Worm (Caenorhabditis elegans) whole organism, young adult: ENCODE data around the gene M04B2.7.
A peak's percentile ranks its signal among the peaks of the same experiment; 100 is the strongest.

ENCODE experiments used
- B0019.2 ChIP-seq: fragments of 200-800 bp; sonication (Bioruptor generic); conservative IDR thresholded peaks from 2 replicates; pipeline ENCODE4 v1.3.6; 2022; ENCODE audit warnings: missing genetic modification reagents, missing genetic modification characterization, missing compliant biosample characterization
- B0035.1 ChIP-seq: sonication (generic microtip); optimal IDR thresholded peaks from 2 replicates; lab custom pipeline; 2016; ENCODE audit warnings: missing genetic modification characterization, mild to moderate bottlenecking, missing compliant biosample characterization, missing genotype, missing genetic modification reagents
- C17E4.6 ChIP-seq: fragments of 200-800 bp; sonication (Bioruptor generic); IDR thresholded peaks from 2 replicates; pipeline ENCODE4 v1.3.6; 2022; ENCODE audit warnings: missing genetic modification reagents, missing genetic modification characterization, missing compliant biosample characterization
- F37B4.10 ChIP-seq: fragments of 200-800 bp; sonication (Bioruptor generic); IDR thresholded peaks from 2 replicates; pipeline ENCODE4 v1.3.6; 2022; ENCODE audit warnings: missing genetic modification characterization, missing compliant biosample characterization
- F57A8.1 ChIP-seq: fragments of 200-800 bp; sonication (Bioruptor generic); optimal IDR thresholded peaks from 2 replicates; lab custom pipeline; 2018; ENCODE audit warnings: mild to moderate bottlenecking, missing genetic modification characterization, moderate library complexity, missing compliant biosample characterization
- T07F8.4 ChIP-seq: sonication (generic microtip); optimal IDR thresholded peaks from 2 replicates; lab custom pipeline; 2016; ENCODE audit warnings: mild to moderate bottlenecking, missing genetic modification characterization, moderate library complexity, missing compliant biosample characterization
- T26A5.8 ChIP-seq: sonication (generic microtip); optimal IDR thresholded peaks from 2 replicates; lab custom pipeline; 2016; ENCODE audit warnings: missing genetic modification characterization, missing compliant biosample characterization
- Y53G8AR.9 ChIP-seq: fragments of 200-800 bp; sonication (Bioruptor generic); conservative IDR thresholded peaks from 2 replicates; pipeline ENCODE4 v1.3.6; 2022; ENCODE audit warnings: missing genetic modification reagents, missing genetic modification characterization, missing compliant biosample characterization
- attf-3 ChIP-seq: fragments of 200-800 bp; sonication (Bioruptor generic); conservative IDR thresholded peaks from 2 replicates; pipeline ENCODE4 v1.3.6; 2022; ENCODE audit warnings: missing genetic modification reagents, missing genetic modification characterization, missing compliant biosample characterization
- ceh-91 ChIP-seq: fragments of 200-800 bp; sonication (Bioruptor generic); IDR thresholded peaks from 2 replicates; pipeline ENCODE4 v1.3.6; 2022; ENCODE audit warnings: missing genetic modification reagents, missing genetic modification characterization, missing compliant biosample characterization
- egl-18 ChIP-seq: fragments of 200-800 bp; sonication (Bioruptor generic); IDR thresholded peaks from 2 replicates; pipeline ENCODE4 v1.3.6; 2022; ENCODE audit warnings: missing genetic modification reagents, missing genetic modification characterization, missing compliant biosample characterization
- egl-44 ChIP-seq: fragments of 200-800 bp; sonication (Bioruptor generic); IDR thresholded peaks from 2 replicates; pipeline ENCODE4 v1.3.6; 2022; ENCODE audit warnings: missing genetic modification reagents, missing genetic modification characterization, missing compliant biosample characterization
- egrh-3 ChIP-seq: fragments of 200-800 bp; sonication (Bioruptor generic); IDR thresholded peaks from 2 replicates; pipeline ENCODE4 v1.3.6; 2022; ENCODE audit warnings: missing genetic modification reagents, missing genetic modification characterization, missing compliant biosample characterization
- hmg-1.2 ChIP-seq: fragments of 200-800 bp; sonication (Bioruptor generic); IDR thresholded peaks from 2 replicates; pipeline ENCODE4 v1.3.6; 2022; ENCODE audit warnings: missing genetic modification reagents, missing genetic modification characterization, missing compliant biosample characterization
- hrde-1 ChIP-seq: sonication (generic microtip); optimal IDR thresholded peaks from 2 replicates; lab custom pipeline; 2016; ENCODE audit warnings: missing genetic modification characterization, mild to moderate bottlenecking, missing compliant biosample characterization, moderate library complexity, missing genotype, missing genetic modification reagents, borderline replicate concordance
- let-607 ChIP-seq, 2 experiments: fragments of 200-800 bp in 1 of 2; sonication (Bioruptor generic) in 1 of 2; sonication (generic microtip) in 1 of 2; optimal IDR thresholded peaks; 2 replicates each; lab custom pipeline; 2016 to 2018; ENCODE audit warnings: mild to moderate bottlenecking in 2 of 2, missing compliant biosample characterization in 2 of 2, missing genetic modification characterization in 2 of 2, moderate library complexity in 2 of 2, missing genotype in 1 of 2
- lin-26 ChIP-seq: fragments of 200-800 bp; sonication (Bioruptor generic); IDR thresholded peaks from 2 replicates; pipeline ENCODE4 v1.3.6; 2022; ENCODE audit warnings: missing genetic modification reagents, missing genetic modification characterization, missing compliant biosample characterization
- lin-40 ChIP-seq: sonication (generic microtip); optimal IDR thresholded peaks from 2 replicates; lab custom pipeline; 2016; ENCODE audit warnings: missing genetic modification characterization, mild to moderate bottlenecking, missing compliant biosample characterization, missing genotype, missing genetic modification reagents
- madf-3 ChIP-seq: fragments of 200-800 bp; sonication (Bioruptor generic); IDR thresholded peaks from 2 replicates; pipeline ENCODE4 v1.3.6; 2022; ENCODE audit warnings: missing genetic modification reagents, missing genetic modification characterization, missing compliant biosample characterization
- mcd-1 ChIP-seq: fragments of 200-800 bp; sonication (Bioruptor generic); IDR thresholded peaks from 2 replicates; pipeline ENCODE4 v1.3.6; 2022; ENCODE audit warnings: missing genetic modification reagents, missing genetic modification characterization, missing compliant biosample characterization
- nfya-2 ChIP-seq: fragments of 200-800 bp; sonication (Bioruptor generic); IDR thresholded peaks from 2 replicates; pipeline ENCODE4 v1.3.6; 2022; ENCODE audit warnings: missing genetic modification reagents, missing genetic modification characterization, missing compliant biosample characterization
- nfyb-1 ChIP-seq: fragments of 200-800 bp; sonication (Bioruptor generic); IDR thresholded peaks from 2 replicates; pipeline ENCODE4 v1.3.6; 2022; ENCODE audit warnings: missing genetic modification reagents, missing genetic modification characterization, missing compliant biosample characterization
- nhr-80 ChIP-seq: sonication (generic microtip); optimal IDR thresholded peaks from 2 replicates; lab custom pipeline; 2016; ENCODE audit warnings: missing genetic modification characterization, missing compliant biosample characterization
- nhr-90 ChIP-seq: sonication (generic microtip); optimal IDR thresholded peaks from 2 replicates; lab custom pipeline; 2016; ENCODE audit warnings: missing genotype, mild to moderate bottlenecking, missing genetic modification characterization, missing compliant biosample characterization
- pbrm-1 ChIP-seq: fragments of 200-800 bp; sonication (Bioruptor generic); IDR thresholded peaks from 2 replicates; pipeline ENCODE4 v1.3.6; 2022; ENCODE audit warnings: missing genetic modification reagents, missing genetic modification characterization, missing compliant biosample characterization
- rcor-1 ChIP-seq: fragments of 200-800 bp; sonication (Bioruptor generic); IDR thresholded peaks from 2 replicates; pipeline ENCODE4 v1.3.6; 2022; ENCODE audit warnings: missing genetic modification reagents, missing genetic modification characterization, missing compliant biosample characterization
- rec-8 ChIP-seq, 2 experiments: sonication (generic microtip); optimal IDR thresholded peaks; 2 replicates each; lab custom pipeline; 2016; ENCODE audit warnings: mild to moderate bottlenecking in 2 of 2, missing genetic modification characterization in 2 of 2, missing genetic modification reagents in 2 of 2, missing genotype in 2 of 2, missing biosample characterization in 1 of 2, missing compliant biosample characterization in 1 of 2, moderate library complexity in 1 of 2
- rpc-1 ChIP-seq, 2 experiments: fragments of 150-350 bp in 1 of 2; sonication (generic microtip) in 1 of 2; optimal IDR thresholded peaks; 2 replicates each; lab custom pipeline; 2014 to 2018; ENCODE audit warnings: missing biosample characterization in 1 of 2, missing genetic modification characterization in 1 of 2, missing genetic modification reagents in 1 of 2, missing genotype in 1 of 2
- snpc-1.1 ChIP-seq: sonication (generic microtip); optimal IDR thresholded peaks from 2 replicates; lab custom pipeline; 2017; ENCODE audit warnings: missing genetic modification characterization, mild to moderate bottlenecking, missing compliant biosample characterization, antibody characterized with exemption, moderate library complexity, missing genotype, missing genetic modification reagents; ENCODE audit not compliant: insufficient read depth
- snpc-3.4 ChIP-seq: sonication (generic microtip); optimal IDR thresholded peaks from 2 replicates; lab custom pipeline; 2017; ENCODE audit warnings: missing genetic modification characterization, mild to moderate bottlenecking, missing compliant biosample characterization, antibody characterized with exemption, moderate library complexity, missing genotype, missing genetic modification reagents
- somi-1 ChIP-seq: fragments of 200-800 bp; sonication (Bioruptor generic); optimal IDR thresholded peaks from 2 replicates; lab custom pipeline; 2018; ENCODE audit warnings: mild to moderate bottlenecking, missing genetic modification characterization, missing compliant biosample characterization
- tbx-9 ChIP-seq: sonication (generic microtip); optimal IDR thresholded peaks from 2 replicates; lab custom pipeline; 2016; ENCODE audit warnings: borderline replicate concordance, missing genetic modification characterization, inconsistent platforms, missing compliant biosample characterization
- unc-62 ChIP-seq: fragments of 150-350 bp; optimal IDR thresholded peaks from 2 replicates; lab custom pipeline; 2014; ENCODE audit warnings: missing biosample characterization, missing genetic modification reagents, missing genetic modification characterization
- zfh-2 ChIP-seq: fragments of 200-800 bp; sonication (Bioruptor generic); conservative IDR thresholded peaks from 2 replicates; pipeline ENCODE4 v1.3.6; 2022; ENCODE audit warnings: missing genetic modification reagents, missing genetic modification characterization, missing compliant biosample characterization
- ztf-18 ChIP-seq: sonication (generic microtip); optimal IDR thresholded peaks from 2 replicates; lab custom pipeline; 2016; ENCODE audit warnings: missing genotype, mild to moderate bottlenecking, missing genetic modification characterization, missing compliant biosample characterization
- ztf-25 ChIP-seq: fragments of 200-800 bp; sonication (Bioruptor generic); IDR thresholded peaks from 2 replicates; pipeline ENCODE4 v1.3.6; 2022; ENCODE audit warnings: missing genetic modification reagents, missing genetic modification characterization, missing compliant biosample characterization
- ztf-26 ChIP-seq: sonication (generic microtip); optimal IDR thresholded peaks from 2 replicates; lab custom pipeline; 2017; ENCODE audit warnings: missing genetic modification characterization, missing compliant biosample characterization

M04B2.7 gene

DNA sequence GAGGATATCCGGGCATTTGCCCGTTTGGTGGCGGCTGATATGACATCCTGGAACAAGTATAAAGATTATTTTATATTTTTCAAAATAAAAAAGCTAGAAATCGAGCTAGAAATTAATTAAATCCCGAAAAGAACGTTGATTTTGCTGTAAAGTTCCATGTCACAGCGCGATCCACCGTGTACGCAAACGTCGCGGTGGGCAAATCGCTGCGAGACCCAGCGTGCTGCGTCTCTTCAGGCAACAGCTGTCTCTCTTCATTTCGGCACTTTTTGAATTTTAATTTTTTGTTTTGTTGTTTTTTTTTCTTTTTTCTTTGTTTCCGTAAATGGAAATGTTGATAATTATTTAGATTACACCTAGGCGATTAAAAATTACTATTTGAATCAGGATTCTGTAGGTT is 17.6 kb upstream of the M04B2.7 start, which contains the start of gene sec-24.1 (continued):
- no peak for TF ChIP-seq rec-8 (tag; optimal IDR thresholded peaks at IDR 0.05; lab: Kevin White, UChicago)
- peak; percentile 95 for TF ChIP-seq hmg-1.2 (GFP tag; lab: Robert Waterston, UW)
- no peak for TF ChIP-seq T07F8.4
- TF ChIP-seq lin-26 (GFP tag; lab: Robert Waterston, UW), result no peak
- TF ChIP-seq rcor-1 (GFP tag; lab: Robert Waterston, UW), result peak; percentile 79; the same call in 1 of the 2 replicates
- no peak for TF ChIP-seq tbx-9 (tag; lab: Kevin White, UChicago)
- TF ChIP-seq T26A5.8, result no peak
- TF ChIP-seq ztf-18 (tag; lab: Kevin White, UChicago), result peak; percentile 21
- TF ChIP-seq nhr-90 (tag; lab: Kevin White, UChicago), result no peak
- TF ChIP-seq snpc-1.1 (tag; lab: Kevin White, UChicago), result no peak
- TF ChIP-seq Y53G8AR.9 (GFP tag; lab: Robert Waterston, UW), result peak; percentile 82
- peak; percentile 87 for TF ChIP-seq mcd-1 (GFP tag; lab: Robert Waterston, UW)
- no peak for TF ChIP-seq B0035.1 (tag; lab: Kevin White, UChicago)
- no peak for TF ChIP-seq nfya-2
- TF ChIP-seq snpc-3.4 (tag; lab: Kevin White, UChicago), result peak; percentile 62
- TF ChIP-seq C17E4.6 (GFP tag; lab: Robert Waterston, UW), result peak; percentile 15; the same call in 1 of the 2 replicates
- TF ChIP-seq lin-40 (tag; lab: Kevin White, UChicago), result peak; percentile 84
- TF ChIP-seq madf-3 (GFP tag; lab: Robert Waterston, UW), result 0 out of 2 replicates have a peak, but pooled peaks have one; percentile 37
- TF ChIP-seq egl-18 (GFP tag; lab: Robert Waterston, UW), result no peak
- TF ChIP-seq F37B4.10 (GFP tag; lab: Robert Waterston, UW), result no peak
- TF ChIP-seq hrde-1 (tag; lab: Kevin White, UChicago), result no peak
- TF ChIP-seq F57A8.1 (GFP tag; lab: Kevin White, UChicago), result no peak
- peak; percentile 83 for TF ChIP-seq pbrm-1 (GFP tag; lab: Robert Waterston, UW)
- TF ChIP-seq ceh-91 (GFP tag; lab: Robert Waterston, UW), result 0 out of 2 replicates have a peak, but pooled peaks have one; percentile 41
- TF ChIP-seq nhr-80 (tag; lab: Kevin White, UChicago), result peak; percentile 9
- TF ChIP-seq attf-3, result peak; percentile 54; the same call in 1 of the 2 replicates
- 0 out of 2 replicates have a peak, but pooled peaks have one; percentile 31 for TF ChIP-seq egl-44
- TF ChIP-seq somi-1, result no peak
- TF ChIP-seq B0019.2 (GFP tag; lab: Robert Waterston, UW), result no peak; the same call in 1 of the 2 replicates
- TF ChIP-seq ztf-25, result no peak
- TF ChIP-seq rpc-1 (optimal IDR thresholded peaks at IDR 0.05; lab: Kevin White, UChicago), result peak; percentile 15
- no peak for TF ChIP-seq rpc-1 (tag; optimal IDR thresholded peaks at IDR 0.05; lab: Kevin White, UChicago)
- peak; percentile 18 for TF ChIP-seq ztf-26 (tag; lab: Kevin White, UChicago)
- peak; percentile 98 for TF ChIP-seq let-607 (tag; optimal IDR thresholded peaks at IDR 0.05; lab: Kevin White, UChicago)

DNA sequence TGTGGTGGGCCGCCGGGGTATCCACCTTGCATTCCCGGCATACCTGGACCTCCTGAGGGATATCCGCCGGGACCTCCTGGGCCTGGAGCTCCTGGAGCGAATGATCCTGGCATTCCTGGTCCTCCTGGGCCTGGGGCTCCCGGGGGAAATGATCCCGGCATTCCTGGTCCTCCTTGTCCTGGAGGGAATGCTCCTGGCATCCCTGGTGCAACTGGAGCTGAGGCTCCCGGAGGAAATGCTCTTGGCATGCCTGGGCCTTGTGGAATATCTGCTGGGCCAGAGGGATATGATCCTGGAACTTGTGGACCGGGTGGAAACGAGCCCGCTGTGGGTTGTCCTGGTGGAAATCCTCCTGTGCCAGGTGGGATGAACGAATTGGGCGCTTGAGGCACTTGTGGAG is 16.5 kb upstream of the M04B2.7 start:
- peak; percentile 82 for TF ChIP-seq zfh-2 (GFP tag; lab: Robert Waterston, UW)
- peak; percentile 92 for TF ChIP-seq egrh-3 (GFP tag; lab: Robert Waterston, UW)
- TF ChIP-seq nfyb-1 (GFP tag; lab: Robert Waterston, UW), result peak; percentile 17; the same call in 1 of the 2 replicates
- no peak for TF ChIP-seq unc-62 (GFP tag; lab: Kevin White, UChicago)
